Worm (Caenorhabditis elegans) whole organism, late embryonic: ENCODE data around the gene F57A8.1.

ENCODE experiments used
- C08G9.2 ChIP-seq: sonication (generic microtip); optimal IDR thresholded peaks from 2 replicates; lab custom pipeline; 2016; ENCODE audit warnings: mild to moderate bottlenecking, missing genetic modification characterization, moderate library complexity, missing compliant biosample characterization
- K09A11.1 ChIP-seq: sonication (generic microtip); optimal IDR thresholded peaks from 2 replicates; lab custom pipeline; 2017; ENCODE audit warnings: antibody characterized with exemption, mild to moderate bottlenecking, missing genetic modification characterization, missing compliant biosample characterization; ENCODE audit not compliant: insufficient read depth
- T23F11.4 ChIP-seq: fragments of 200-800 bp; sonication (Bioruptor generic); optimal IDR thresholded peaks from 2 replicates; lab custom pipeline; 2018; ENCODE audit warnings: mild to moderate bottlenecking, missing genetic modification characterization, missing compliant biosample characterization
- ahr-1 ChIP-seq: sonication (generic microtip); optimal IDR thresholded peaks from 2 replicates; lab custom pipeline; 2016; ENCODE audit warnings: missing genetic modification characterization, missing compliant biosample characterization
- ama-1 ChIP-seq: fragments of 150-350 bp; optimal IDR thresholded peaks from 2 replicates; lab custom pipeline; 2014
- ceh-14 ChIP-seq: sonication (generic microtip); optimal IDR thresholded peaks from 2 replicates; lab custom pipeline; 2016; ENCODE audit warnings: missing genotype, missing genetic modification characterization, missing compliant biosample characterization
- ceh-18 ChIP-seq: sonication (generic microtip); optimal IDR thresholded peaks from 2 replicates; lab custom pipeline; 2016; ENCODE audit warnings: missing genetic modification characterization, missing compliant biosample characterization
- ceh-19 ChIP-seq: fragments of 200-800 bp; sonication (Bioruptor generic); optimal IDR thresholded peaks from 2 replicates; lab custom pipeline; 2018; ENCODE audit warnings: mild to moderate bottlenecking, missing genetic modification characterization, missing compliant biosample characterization
- ceh-22 ChIP-seq: sonication (generic microtip); optimal IDR thresholded peaks from 2 replicates; lab custom pipeline; 2017; ENCODE audit warnings: missing biosample characterization, missing genetic modification characterization
- ceh-24 ChIP-seq: sonication (generic microtip); optimal IDR thresholded peaks from 2 replicates; lab custom pipeline; 2016; ENCODE audit warnings: mild to moderate bottlenecking, missing genetic modification characterization, missing compliant biosample characterization
- ceh-30 ChIP-seq: fragments of 150-350 bp; optimal IDR thresholded peaks from 2 replicates; lab custom pipeline; 2014; ENCODE audit warnings: missing biosample characterization, missing genetic modification characterization
- ceh-34 ChIP-seq: sonication (generic microtip); optimal IDR thresholded peaks from 2 replicates; lab custom pipeline; 2016; ENCODE audit warnings: mild to moderate bottlenecking, missing genetic modification characterization, missing compliant biosample characterization
- ceh-45 ChIP-seq: fragments of 200-800 bp; sonication (Bioruptor generic); IDR thresholded peaks from 2 replicates; pipeline ENCODE4 v1.3.6; 2022; ENCODE audit warnings: missing genetic modification reagents, missing genetic modification characterization, missing compliant biosample characterization
- ceh-48 ChIP-seq: sonication (generic microtip); optimal IDR thresholded peaks from 2 replicates; lab custom pipeline; 2016; ENCODE audit warnings: missing genetic modification characterization, inconsistent platforms, missing compliant biosample characterization
- ceh-9 ChIP-seq: sonication (generic microtip); optimal IDR thresholded peaks from 2 replicates; lab custom pipeline; 2016; ENCODE audit warnings: mild to moderate bottlenecking, missing genetic modification characterization, inconsistent platforms, missing compliant biosample characterization
- che-1 ChIP-seq: sonication (generic microtip); optimal IDR thresholded peaks from 2 replicates; lab custom pipeline; 2016; ENCODE audit warnings: mild to moderate bottlenecking, missing genetic modification characterization, missing compliant biosample characterization
- dve-1 ChIP-seq: sonication (generic microtip); optimal IDR thresholded peaks from 2 replicates; lab custom pipeline; 2017; ENCODE audit warnings: antibody characterized with exemption, mild to moderate bottlenecking, missing genetic modification characterization, missing compliant biosample characterization
- elt-2 ChIP-seq: sonication (generic microtip); optimal IDR thresholded peaks from 2 replicates; lab custom pipeline; 2016; ENCODE audit warnings: missing genetic modification reagents, missing genetic modification characterization, missing compliant biosample characterization
- elt-4 ChIP-seq: sonication (generic microtip); optimal IDR thresholded peaks from 2 replicates; lab custom pipeline; 2016; ENCODE audit warnings: missing genetic modification characterization, missing compliant biosample characterization
- fax-1 ChIP-seq: sonication (generic microtip); optimal IDR thresholded peaks from 2 replicates; lab custom pipeline; 2016; ENCODE audit warnings: missing genotype, missing genetic modification characterization, missing compliant biosample characterization
- hlh-13 ChIP-seq: fragments of 200-800 bp; sonication (Bioruptor generic); optimal IDR thresholded peaks from 2 replicates; lab custom pipeline; 2018; ENCODE audit warnings: mild to moderate bottlenecking, missing genetic modification characterization, missing compliant biosample characterization
- hlh-15 ChIP-seq: sonication (generic microtip); optimal IDR thresholded peaks from 2 replicates; lab custom pipeline; 2016; ENCODE audit warnings: missing genetic modification characterization, missing compliant biosample characterization
- hlh-30 ChIP-seq: sonication (generic microtip); optimal IDR thresholded peaks from 2 replicates; lab custom pipeline; 2017; ENCODE audit warnings: antibody characterized with exemption, missing genetic modification characterization, missing compliant biosample characterization; ENCODE audit not compliant: insufficient read depth
- lim-6 ChIP-seq: sonication (generic microtip); optimal IDR thresholded peaks from 2 replicates; lab custom pipeline; 2016; ENCODE audit warnings: missing genetic modification characterization, missing compliant biosample characterization
- lin-11 ChIP-seq: fragments of 200-800 bp; sonication (Bioruptor generic); optimal IDR thresholded peaks from 2 replicates; lab custom pipeline; 2018; ENCODE audit warnings: mild to moderate bottlenecking, missing genetic modification characterization, missing compliant biosample characterization
- madf-2 ChIP-seq: sonication (generic microtip); optimal IDR thresholded peaks from 2 replicates; lab custom pipeline; 2017; ENCODE audit warnings: missing genetic modification characterization, missing compliant biosample characterization
- mec-3 ChIP-seq: sonication (generic microtip); optimal IDR thresholded peaks from 2 replicates; lab custom pipeline; 2016; ENCODE audit warnings: borderline replicate concordance, missing genetic modification characterization, missing compliant biosample characterization
- pat-9 ChIP-seq: fragments of 200-800 bp; sonication (Bioruptor generic); optimal IDR thresholded peaks from 2 replicates; lab custom pipeline; 2018; ENCODE audit warnings: mild to moderate bottlenecking, missing genetic modification characterization, moderate library complexity, missing compliant biosample characterization
- pax-1 ChIP-seq: fragments of 150-350 bp; optimal IDR thresholded peaks from 2 replicates; lab custom pipeline; 2014; ENCODE audit warnings: missing biosample characterization, missing genetic modification characterization
- pqm-1 ChIP-seq: sonication (generic microtip); optimal IDR thresholded peaks from 2 replicates; lab custom pipeline; 2016; ENCODE audit warnings: missing genetic modification characterization, missing compliant biosample characterization
- pros-1 ChIP-seq: fragments of 150-350 bp; optimal IDR thresholded peaks from 2 replicates; lab custom pipeline; 2014; ENCODE audit warnings: missing biosample characterization, missing genetic modification reagents, missing genetic modification characterization
- ref-2 ChIP-seq: sonication (generic microtip); optimal IDR thresholded peaks from 2 replicates; lab custom pipeline; 2016; ENCODE audit warnings: missing genetic modification characterization, missing compliant biosample characterization
- rnt-1 ChIP-seq: sonication (generic microtip); optimal IDR thresholded peaks from 2 replicates; lab custom pipeline; 2016; ENCODE audit warnings: missing genetic modification characterization, missing compliant biosample characterization
- sdc-2 ChIP-seq: sonication (generic microtip); optimal IDR thresholded peaks from 2 replicates; lab custom pipeline; 2016; ENCODE audit warnings: missing genotype, missing genetic modification characterization, missing compliant biosample characterization
- sox-2 ChIP-seq: fragments of 200-800 bp; sonication (Bioruptor generic); IDR thresholded peaks from 2 replicates; pipeline ENCODE4 v1.3.6; 2022; ENCODE audit warnings: missing genetic modification reagents, missing genetic modification characterization, missing compliant biosample characterization
- syd-9 ChIP-seq: sonication (generic microtip); optimal IDR thresholded peaks from 2 replicates; lab custom pipeline; 2016; ENCODE audit warnings: mild to moderate bottlenecking, missing genetic modification characterization, moderate library complexity, missing compliant biosample characterization
- tbx-2 ChIP-seq: sonication (generic microtip); optimal IDR thresholded peaks from 2 replicates; lab custom pipeline; 2016; ENCODE audit warnings: missing genetic modification characterization, missing compliant biosample characterization
- ttx-3 ChIP-seq: sonication (generic microtip); optimal IDR thresholded peaks from 2 replicates; lab custom pipeline; 2016; ENCODE audit warnings: missing genetic modification reagents, missing genetic modification characterization, missing compliant biosample characterization
- unc-3 ChIP-seq, 2 experiments: fragments of 200-800 bp in 1 of 2; sonication (Bioruptor generic) in 1 of 2; sonication (generic microtip) in 1 of 2; conservative IDR thresholded peaks in 1 of 2; optimal IDR thresholded peaks in 1 of 2; 2 replicates each; pipeline versions ENCODE4 v1.3.6 to Lab custom; 2016 to 2022; ENCODE audit warnings: missing compliant biosample characterization in 2 of 2, missing genetic modification characterization in 2 of 2, missing genetic modification reagents in 1 of 2
- unc-42 ChIP-seq: sonication (generic microtip); optimal IDR thresholded peaks from 2 replicates; lab custom pipeline; 2016; ENCODE audit warnings: missing genotype, missing genetic modification characterization, missing compliant biosample characterization
- unc-55 ChIP-seq: sonication (generic microtip); optimal IDR thresholded peaks from 2 replicates; lab custom pipeline; 2017; ENCODE audit warnings: missing biosample characterization, missing genetic modification reagents, missing genetic modification characterization
- unc-86 ChIP-seq: sonication (generic microtip); optimal IDR thresholded peaks from 2 replicates; lab custom pipeline; 2016; ENCODE audit warnings: missing genetic modification characterization, missing compliant biosample characterization
- zip-5 ChIP-seq: sonication (generic microtip); optimal IDR thresholded peaks from 2 replicates; lab custom pipeline; 2016; ENCODE audit warnings: missing genetic modification characterization, missing compliant biosample characterization
- ztf-16 ChIP-seq: sonication (generic microtip); optimal IDR thresholded peaks from 2 replicates; lab custom pipeline; 2017; ENCODE audit warnings: missing genetic modification characterization, missing compliant biosample characterization

Gene F57A8.1

DNA sequence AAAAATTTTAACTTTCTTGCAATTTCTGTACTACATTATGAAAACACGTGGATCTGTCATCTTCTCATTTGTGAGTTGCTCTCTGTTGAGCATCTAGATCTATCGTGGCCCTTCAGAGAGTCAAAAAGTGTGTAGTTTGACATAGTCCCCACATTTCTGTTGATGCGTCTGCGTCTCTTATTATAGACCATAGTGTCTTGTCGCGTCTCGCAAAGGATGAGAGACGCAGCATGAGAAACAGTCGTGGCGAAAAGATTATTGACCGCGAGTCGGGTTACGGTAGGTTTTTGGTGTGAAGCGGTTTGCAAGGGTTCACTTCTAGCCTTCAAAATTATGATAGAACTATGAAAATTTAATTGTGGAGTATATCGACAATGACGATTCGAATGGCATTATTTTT, 5.1 kb downstream of the F57A8.1 start (continued):
- TF ChIP-seq hlh-30 (tag; lab: Kevin White, UChicago): peak; percentile 50
- TF ChIP-seq ttx-3: no peak
- no peak for TF ChIP-seq ahr-1
- no peak for TF ChIP-seq T23F11.4 (GFP tag; lab: Kevin White, UChicago)
- no peak for TF ChIP-seq ceh-22 (tag; lab: Kevin White, UChicago)
- no peak for TF ChIP-seq hlh-13 (GFP tag; lab: Kevin White, UChicago)
- peak; percentile 20 for TF ChIP-seq rnt-1 (tag; lab: Kevin White, UChicago)
- TF ChIP-seq ceh-19 (GFP tag; lab: Kevin White, UChicago): no peak
- TF ChIP-seq syd-9: no peak
- no peak for TF ChIP-seq madf-2 (tag; lab: Kevin White, UChicago)
- peak; percentile 48 for TF ChIP-seq tbx-2 (tag; lab: Kevin White, UChicago)
- no peak for TF ChIP-seq hlh-15 (tag; lab: Kevin White, UChicago)
- no peak for TF ChIP-seq C08G9.2
- no peak for TF ChIP-seq lim-6
- no peak for TF ChIP-seq sox-2 (GFP tag; lab: Robert Waterston, UW)
- TF ChIP-seq ceh-24 (tag; lab: Kevin White, UChicago): no peak
- TF ChIP-seq ztf-16: no peak
- no peak for TF ChIP-seq ama-1
- peak; percentile 4 for TF ChIP-seq K09A11.1
- no peak for TF ChIP-seq sdc-2 (tag; lab: Kevin White, UChicago)
- no peak for TF ChIP-seq unc-3 (GFP tag; conservative IDR thresholded peaks at IDR 0.05; lab: Robert Waterston, UW)
- TF ChIP-seq unc-3 (tag; optimal IDR thresholded peaks at IDR 0.05; lab: Kevin White, UChicago): no peak
- no peak for TF ChIP-seq ceh-30 (tag; lab: Kevin White, UChicago)
- TF ChIP-seq fax-1 (tag; lab: Kevin White, UChicago): no peak
- TF ChIP-seq che-1: no peak
- TF ChIP-seq pax-1 (tag; lab: Kevin White, UChicago): peak; percentile 32
- peak; percentile 16 for TF ChIP-seq ceh-18 (tag; lab: Kevin White, UChicago)
- no peak for TF ChIP-seq ceh-45 (GFP tag; lab: Robert Waterston, UW)
- TF ChIP-seq pqm-1 (tag; lab: Kevin White, UChicago): no peak
- TF ChIP-seq elt-4 (tag; lab: Kevin White, UChicago): no peak
- peak; percentile 63 for TF ChIP-seq ceh-48 (tag; lab: Kevin White, UChicago)
- TF ChIP-seq ceh-14: no peak
- no peak for TF ChIP-seq elt-2
- TF ChIP-seq pat-9 (tag; lab: Kevin White, UChicago): no peak
- peak; percentile 25 for TF ChIP-seq unc-42 (tag; lab: Kevin White, UChicago)

DNA sequence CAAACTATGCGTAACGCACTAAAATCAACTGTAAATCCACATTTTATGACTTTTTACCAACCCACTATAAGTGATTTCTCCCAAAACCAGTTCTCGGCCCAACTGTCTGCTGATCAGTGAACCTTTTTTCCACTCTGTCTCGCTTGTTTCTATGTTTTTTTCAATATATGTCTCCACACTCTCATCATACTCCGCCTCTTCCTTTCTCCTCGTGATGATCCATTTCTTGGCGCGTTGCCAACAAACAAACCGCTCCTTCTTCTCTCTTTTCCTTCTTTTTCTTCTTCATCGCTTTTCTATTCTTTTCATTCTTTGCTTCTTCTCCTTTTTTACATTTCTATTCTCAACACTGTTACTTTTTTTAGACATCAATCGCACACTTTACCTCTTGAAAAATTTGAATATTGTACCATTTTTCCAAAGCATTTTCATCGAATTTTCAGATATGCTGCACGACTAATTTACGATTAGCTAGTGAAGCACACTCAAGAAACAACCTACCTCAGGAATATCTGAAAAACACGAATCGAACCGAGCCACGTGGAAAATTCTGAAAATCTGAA, 6.2 kb downstream of the F57A8.1 start, which contains the start of gene T06E8.8:
T06E8.8 (plus strand) TSS at position 513 of the 563 bp plus-strand sequence.
- TF ChIP-seq unc-86 (tag; lab: Kevin White, UChicago) (no peak), ceh-18 (tag; lab: Kevin White, UChicago) (peak; percentile 62), sox-2 (GFP tag; lab: Robert Waterston, UW) (no peak), ceh-45 (GFP tag; lab: Robert Waterston, UW) (no peak), dve-1 (no peak)
- TF ChIP-seq, all 69 proteins: peak for 1

- TF ChIP-seq ceh-19 (GFP tag; lab: Kevin White, UChicago) (peak; percentile 58), syd-9 (no peak), ceh-34 (tag; lab: Kevin White, UChicago) (peak; percentile 68)
Observed at ce11 chrV:10044735-10045134, 7.6 kb downstream of the F57A8.1 start.

DNA sequence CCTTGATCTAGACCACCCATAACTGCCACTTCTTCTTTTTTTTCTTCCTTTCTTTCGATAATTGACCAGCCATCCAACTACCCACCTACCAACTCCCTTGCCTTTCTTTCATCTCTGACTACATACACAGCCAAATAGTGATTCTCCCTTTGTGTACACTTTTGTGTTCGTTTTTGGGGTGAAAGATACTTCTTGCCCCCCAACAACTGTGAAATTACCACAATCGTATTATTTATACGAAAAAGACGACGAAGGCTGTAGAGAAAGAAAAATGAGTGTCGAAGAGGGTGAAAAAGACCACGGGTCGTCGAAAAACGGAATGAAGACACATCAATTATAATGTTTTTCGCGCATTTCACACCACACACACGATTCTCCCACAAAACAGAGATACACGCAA, 9.4 kb downstream of the F57A8.1 start:
- TF ChIP-seq unc-55 (no peak), pat-9 (tag; lab: Kevin White, UChicago) (no peak), unc-42 (tag; lab: Kevin White, UChicago) (no peak), ceh-34 (tag; lab: Kevin White, UChicago) (no peak), ceh-22 (tag; lab: Kevin White, UChicago) (no peak), pros-1 (tag; lab: Kevin White, UChicago) (no peak), ref-2 (tag; lab: Kevin White, UChicago) (no peak), zip-5 (tag; lab: Kevin White, UChicago) (no peak), mec-3 (tag; lab: Kevin White, UChicago) (no peak), sox-2 (GFP tag; lab: Robert Waterston, UW) (no peak), ceh-9 (tag; lab: Kevin White, UChicago) (no peak), hlh-15 (tag; lab: Kevin White, UChicago) (no peak), lin-11 (tag; lab: Kevin White, UChicago) (no peak)
- TF ChIP-seq, all 69 proteins: peak for 0
